Worm (Caenorhabditis elegans): ENCODE measurements around the gene sptl-1.

The sptl-1 gene

DNA sequence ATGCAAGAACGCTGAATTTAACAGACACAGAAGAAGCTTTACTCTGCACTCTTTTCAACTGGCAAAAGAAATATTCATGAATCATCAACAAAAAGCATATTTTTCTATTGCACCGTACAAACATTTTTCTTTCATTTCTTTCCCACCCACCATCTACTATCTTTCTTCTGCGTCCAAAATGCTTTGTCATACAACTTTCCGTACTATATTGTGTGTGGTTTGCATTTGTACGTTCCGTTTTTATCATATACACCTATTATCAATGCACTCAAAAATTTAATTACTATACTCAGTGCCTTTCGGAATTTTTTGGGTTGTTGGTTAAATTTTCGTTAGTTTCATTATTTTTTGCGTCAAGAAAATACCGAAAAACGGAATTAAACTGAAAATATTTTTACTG is 16.2 kb downstream of the sptl-1 start:
- TF ChIP-seq tab-1 (GFP tag; IDR thresholded peaks at IDR 0.05) (no peak), flt-1 (GFP tag; IDR thresholded peaks at IDR 0.05) (no peak), ztf-29 (GFP tag; IDR thresholded peaks at IDR 0.05) (no peak), T22C8.4 (GFP tag; IDR thresholded peaks at IDR 0.05) (no peak), klf-2 (GFP tag; conservative IDR thresholded peaks at IDR 0.05) (no peak), ztf-23 (GFP tag; IDR thresholded peaks at IDR 0.05) (no peak), ref-1 (GFP tag; conservative IDR thresholded peaks at IDR 0.05) (no peak), cog-1 (tag; optimal IDR thresholded peaks at IDR 0.05) (no peak), med-1 (GFP tag; optimal IDR thresholded peaks at IDR 0.05; ENCODE audit: insufficient read depth) (no peak)

DNA sequence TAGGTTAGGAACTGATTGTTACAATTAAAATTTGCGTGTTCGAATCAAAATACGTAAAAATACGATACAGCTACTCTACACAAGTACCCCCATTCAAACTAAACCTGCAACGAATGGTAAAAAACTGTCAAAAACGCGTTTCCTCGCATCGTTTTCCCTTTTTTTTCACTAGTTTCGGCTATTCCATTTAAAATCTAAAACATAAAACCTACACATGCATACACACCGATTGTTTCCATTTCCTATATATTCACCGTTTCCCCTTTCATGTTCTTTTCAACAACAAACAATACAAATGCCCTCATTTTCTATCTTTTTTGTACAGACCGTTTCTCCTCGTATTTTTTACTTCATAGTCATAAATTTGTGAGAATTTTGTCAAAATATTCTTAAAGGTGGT is 17.3 kb downstream of the sptl-1 start:
- no peak for TF ChIP-seq T22C8.4 (GFP tag; IDR thresholded peaks at IDR 0.05)
- no peak for TF ChIP-seq med-1 (GFP tag; optimal IDR thresholded peaks at IDR 0.05; ENCODE audit: insufficient read depth)
- no peak for TF ChIP-seq tab-1 (GFP tag; IDR thresholded peaks at IDR 0.05)
- TF ChIP-seq cog-1 (tag; optimal IDR thresholded peaks at IDR 0.05): no peak
- no peak for TF ChIP-seq ztf-23 (GFP tag; IDR thresholded peaks at IDR 0.05)
- no peak for TF ChIP-seq ref-1 (GFP tag; conservative IDR thresholded peaks at IDR 0.05)
- no peak for TF ChIP-seq klf-2 (GFP tag; conservative IDR thresholded peaks at IDR 0.05)
- TF ChIP-seq flt-1 (GFP tag; IDR thresholded peaks at IDR 0.05): no peak
- no peak for TF ChIP-seq ztf-29 (GFP tag; IDR thresholded peaks at IDR 0.05)

DNA sequence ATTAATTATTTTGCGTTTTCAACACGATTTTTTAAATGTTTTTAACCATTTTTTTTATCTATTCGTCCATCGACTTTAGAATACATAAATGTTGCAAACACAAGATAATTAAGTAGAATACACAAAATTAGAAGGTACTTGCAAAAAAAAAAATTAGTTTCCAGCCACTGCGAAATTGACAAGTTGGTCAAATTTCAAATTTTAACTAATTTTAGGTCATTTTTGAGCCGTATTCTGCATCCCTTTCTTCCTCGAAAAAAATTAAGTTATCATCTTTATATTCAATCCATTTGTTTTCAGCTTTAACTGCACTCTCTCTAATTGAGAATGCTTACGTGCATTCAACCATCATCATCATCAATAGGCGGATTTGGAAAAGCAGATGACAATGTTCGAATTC is 17.9 kb downstream of the sptl-1 start, which contains the start of gene egl-26:
TSS of gene egl-26 (plus strand) at position 301 of the 400 bp plus-strand sequence.
- TF ChIP-seq cog-1 (tag; optimal IDR thresholded peaks at IDR 0.05) (no peak), ref-1 (GFP tag; conservative IDR thresholded peaks at IDR 0.05) (no peak), klf-2 (GFP tag; conservative IDR thresholded peaks at IDR 0.05) (no peak), med-1 (GFP tag; optimal IDR thresholded peaks at IDR 0.05; ENCODE audit: insufficient read depth) (no peak), flt-1 (GFP tag; IDR thresholded peaks at IDR 0.05) (no peak), T22C8.4 (GFP tag; IDR thresholded peaks at IDR 0.05) (no peak), ztf-29 (GFP tag; IDR thresholded peaks at IDR 0.05) (no peak), ztf-23 (GFP tag; IDR thresholded peaks at IDR 0.05) (no peak), tab-1 (GFP tag; IDR thresholded peaks at IDR 0.05) (no peak)

DNA sequence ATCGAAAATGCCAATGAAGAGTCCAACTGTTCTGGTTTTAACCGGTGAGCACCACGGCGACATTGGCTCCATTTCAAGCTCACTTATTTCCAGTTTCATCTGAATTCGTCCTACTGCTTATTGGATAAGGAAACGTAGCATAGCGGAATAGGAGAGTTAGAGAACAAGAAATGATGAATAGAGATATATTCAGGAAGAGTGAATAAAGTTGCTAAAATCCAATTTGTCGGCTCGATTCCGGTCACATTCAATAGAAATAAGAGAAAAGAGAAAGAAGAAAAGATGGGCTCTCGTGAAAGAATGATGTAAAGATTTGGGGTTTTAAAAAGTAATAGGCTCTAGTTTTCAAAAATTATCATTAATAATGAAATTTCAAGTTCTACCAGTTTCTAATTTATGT is 21.9 kb downstream of the sptl-1 start:
- TF ChIP-seq ztf-23 (GFP tag; IDR thresholded peaks at IDR 0.05): no peak
- no peak for TF ChIP-seq klf-2 (GFP tag; conservative IDR thresholded peaks at IDR 0.05)
- TF ChIP-seq ref-1 (GFP tag; conservative IDR thresholded peaks at IDR 0.05): no peak
- TF ChIP-seq ztf-29 (GFP tag; IDR thresholded peaks at IDR 0.05): no peak

DNA sequence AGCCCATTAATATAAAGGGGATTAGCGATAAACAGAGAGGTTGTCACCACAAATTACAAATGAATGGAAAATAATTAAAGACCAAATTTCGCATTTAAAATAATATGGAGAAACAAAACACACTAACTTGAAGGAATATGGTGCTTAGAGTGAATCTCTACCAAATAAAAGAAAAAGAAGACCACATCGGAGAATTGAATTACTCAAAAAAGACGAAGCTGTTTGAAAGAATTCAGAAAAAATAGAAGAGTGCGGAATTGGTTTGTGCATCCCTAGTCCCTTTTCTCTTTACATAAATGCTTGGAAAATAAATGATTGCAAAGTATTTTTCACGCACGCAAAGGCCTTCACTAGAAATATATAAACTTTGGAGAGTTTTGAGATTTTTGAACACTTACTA is 22.4 kb downstream of the sptl-1 start:
- TF ChIP-seq T22C8.4 (GFP tag; IDR thresholded peaks at IDR 0.05) (no peak), klf-2 (GFP tag; conservative IDR thresholded peaks at IDR 0.05) (no peak), med-1 (GFP tag; optimal IDR thresholded peaks at IDR 0.05; ENCODE audit: insufficient read depth) (no peak), cog-1 (tag; optimal IDR thresholded peaks at IDR 0.05) (no peak), tab-1 (GFP tag; IDR thresholded peaks at IDR 0.05) (no peak), ref-1 (GFP tag; conservative IDR thresholded peaks at IDR 0.05) (no peak), ztf-23 (GFP tag; IDR thresholded peaks at IDR 0.05) (no peak), flt-1 (GFP tag; IDR thresholded peaks at IDR 0.05) (no peak), ztf-29 (GFP tag; IDR thresholded peaks at IDR 0.05) (no peak)

DNA sequence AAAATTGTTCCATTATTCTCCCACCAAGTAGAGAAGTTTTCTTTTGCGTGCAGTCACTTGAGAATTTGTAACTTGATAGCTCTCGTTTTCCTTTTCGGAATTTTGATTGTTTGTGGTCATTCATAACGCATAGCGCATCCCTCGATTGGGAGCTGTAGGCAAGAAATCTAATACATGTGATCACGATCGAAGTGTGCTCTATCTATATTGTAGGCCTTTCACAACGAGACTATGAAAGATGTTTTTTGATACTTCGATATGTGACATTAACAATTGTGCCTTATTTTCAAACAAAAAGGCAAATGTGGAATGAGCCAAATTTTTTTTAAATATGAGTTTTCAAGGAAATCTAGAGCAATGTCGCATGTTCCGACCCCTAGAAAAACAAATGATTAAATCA is 24.4 kb downstream of the sptl-1 start:
- TF ChIP-seq T22C8.4 (GFP tag; IDR thresholded peaks at IDR 0.05) (no peak), flt-1 (GFP tag; IDR thresholded peaks at IDR 0.05) (no peak), tab-1 (GFP tag; IDR thresholded peaks at IDR 0.05) (no peak), ref-1 (GFP tag; conservative IDR thresholded peaks at IDR 0.05) (no peak), ztf-29 (GFP tag; IDR thresholded peaks at IDR 0.05) (no peak), cog-1 (tag; optimal IDR thresholded peaks at IDR 0.05) (no peak), klf-2 (GFP tag; conservative IDR thresholded peaks at IDR 0.05) (no peak), ztf-23 (GFP tag; IDR thresholded peaks at IDR 0.05) (no peak), med-1 (GFP tag; optimal IDR thresholded peaks at IDR 0.05; ENCODE audit: insufficient read depth) (no peak)

DNA sequence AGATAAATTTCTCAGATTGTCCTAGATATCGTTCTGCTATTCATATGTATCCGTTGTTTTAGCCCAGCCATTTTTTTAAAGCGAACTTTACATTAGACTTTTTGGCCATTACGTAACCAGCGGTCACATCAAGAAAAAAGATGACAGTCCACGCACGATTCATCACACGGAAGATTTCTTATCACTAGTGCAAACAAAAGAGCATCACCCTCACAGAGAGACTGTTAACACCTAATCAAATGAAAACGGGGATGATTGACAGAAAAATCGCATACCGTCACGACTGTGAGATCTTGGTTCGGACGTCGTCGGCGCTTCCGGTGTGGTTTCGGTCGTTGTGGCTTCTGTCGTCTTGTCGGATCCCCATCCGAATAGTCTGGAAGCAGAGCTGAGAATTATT is 25.2 kb downstream of the sptl-1 start:
- TF ChIP-seq ref-1 (GFP tag; conservative IDR thresholded peaks at IDR 0.05) (no peak), T22C8.4 (GFP tag; IDR thresholded peaks at IDR 0.05) (no peak), cog-1 (tag; optimal IDR thresholded peaks at IDR 0.05) (no peak), ztf-29 (GFP tag; IDR thresholded peaks at IDR 0.05) (no peak), klf-2 (GFP tag; conservative IDR thresholded peaks at IDR 0.05) (no peak), ztf-23 (GFP tag; IDR thresholded peaks at IDR 0.05) (no peak), tab-1 (GFP tag; IDR thresholded peaks at IDR 0.05) (no peak), flt-1 (GFP tag; IDR thresholded peaks at IDR 0.05) (no peak), med-1 (GFP tag; optimal IDR thresholded peaks at IDR 0.05; ENCODE audit: insufficient read depth) (no peak)

DNA sequence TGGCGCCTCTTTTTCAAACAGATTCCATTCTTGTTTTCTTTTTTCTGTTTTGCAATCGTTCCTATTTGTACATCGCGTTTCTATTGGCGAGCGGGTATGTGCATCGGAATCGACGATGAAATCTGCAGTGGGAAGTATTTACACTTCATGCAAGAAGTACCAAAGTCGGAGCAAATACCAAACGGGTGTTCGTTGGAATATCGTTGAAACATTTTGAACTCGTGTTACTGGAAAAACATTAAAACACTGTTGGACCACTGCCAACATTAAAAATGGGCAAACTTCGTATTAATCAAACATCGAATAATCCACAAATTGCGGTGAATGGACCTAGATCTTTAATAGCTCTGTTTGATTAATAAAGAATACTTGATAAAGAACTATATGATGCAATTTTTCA is 27.7 kb downstream of the sptl-1 start, which contains the start of gene C23H3.9:
TSS of gene C23H3.9 (minus strand) at position 101 of the 400 bp plus-strand sequence.
- TF ChIP-seq cog-1 (tag; optimal IDR thresholded peaks at IDR 0.05): no peak
- no peak for TF ChIP-seq klf-2 (GFP tag; conservative IDR thresholded peaks at IDR 0.05)
- no peak for TF ChIP-seq T22C8.4 (GFP tag; IDR thresholded peaks at IDR 0.05)
- TF ChIP-seq ztf-23 (GFP tag; IDR thresholded peaks at IDR 0.05): no peak
- TF ChIP-seq ref-1 (GFP tag; conservative IDR thresholded peaks at IDR 0.05): no peak
- TF ChIP-seq ztf-29 (GFP tag; IDR thresholded peaks at IDR 0.05): no peak
- no peak for TF ChIP-seq med-1 (GFP tag; optimal IDR thresholded peaks at IDR 0.05; ENCODE audit: insufficient read depth)
- TF ChIP-seq tab-1 (GFP tag; IDR thresholded peaks at IDR 0.05): no peak

DNA sequence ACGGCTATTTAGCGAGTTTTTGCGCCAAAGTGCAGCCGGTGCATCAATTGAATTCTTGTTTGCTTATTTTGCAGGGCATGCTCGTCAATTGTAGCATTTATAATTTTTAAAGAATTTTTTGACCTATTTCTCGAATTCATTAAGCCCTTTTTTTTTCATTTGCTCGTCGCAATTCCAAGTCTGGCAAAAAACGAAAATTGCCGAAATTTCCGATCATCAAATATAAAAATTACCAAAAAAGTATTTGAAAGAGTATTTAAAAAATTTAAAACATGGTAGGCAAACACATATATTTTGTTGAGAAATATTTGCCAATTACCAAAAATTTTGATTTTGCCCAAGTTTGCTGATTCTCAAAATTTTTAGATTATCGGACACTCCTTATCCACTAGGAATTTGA is 32.7 kb downstream of the sptl-1 start, which contains the start of gene C50D2.6:
TSS of gene C50D2.6 (plus strand) at position 301 of the 400 bp plus-strand sequence.
- no peak for TF ChIP-seq cog-1 (tag; optimal IDR thresholded peaks at IDR 0.05)
- no peak for TF ChIP-seq tab-1 (GFP tag; IDR thresholded peaks at IDR 0.05)
- TF ChIP-seq med-1 (GFP tag; optimal IDR thresholded peaks at IDR 0.05; ENCODE audit: insufficient read depth): no peak
- no peak for TF ChIP-seq flt-1 (GFP tag; IDR thresholded peaks at IDR 0.05)
- TF ChIP-seq ztf-23 (GFP tag; IDR thresholded peaks at IDR 0.05): no peak
- no peak for TF ChIP-seq ref-1 (GFP tag; conservative IDR thresholded peaks at IDR 0.05)
- no peak for TF ChIP-seq T22C8.4 (GFP tag; IDR thresholded peaks at IDR 0.05)
- TF ChIP-seq ztf-29 (GFP tag; IDR thresholded peaks at IDR 0.05): no peak

DNA sequence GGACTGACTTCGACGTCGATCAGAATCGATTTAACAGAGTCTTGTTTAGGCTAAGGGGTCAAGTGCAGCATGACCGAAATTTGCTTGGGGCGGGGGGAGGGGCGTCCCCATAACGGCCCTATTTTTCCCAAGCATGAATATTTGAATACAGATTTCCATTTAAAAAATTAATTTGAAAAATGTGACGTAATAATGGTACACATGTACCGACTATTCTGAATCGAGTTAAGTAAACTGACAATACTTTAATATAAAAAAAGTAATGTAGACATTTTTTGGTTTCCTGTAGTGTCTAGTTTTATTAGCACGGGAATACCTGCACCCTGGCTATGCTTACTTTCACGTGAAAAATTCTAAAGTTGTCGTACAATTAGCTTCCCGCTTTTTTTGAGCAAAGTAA is 35.3 kb downstream of the sptl-1 start:
- no peak for TF ChIP-seq flt-1 (GFP tag; IDR thresholded peaks at IDR 0.05)
- TF ChIP-seq tab-1 (GFP tag; IDR thresholded peaks at IDR 0.05): no peak
- no peak for TF ChIP-seq T22C8.4 (GFP tag; IDR thresholded peaks at IDR 0.05)
- TF ChIP-seq med-1 (GFP tag; optimal IDR thresholded peaks at IDR 0.05; ENCODE audit: insufficient read depth): no peak
- TF ChIP-seq ztf-29 (GFP tag; IDR thresholded peaks at IDR 0.05): no peak
- TF ChIP-seq cog-1 (tag; optimal IDR thresholded peaks at IDR 0.05): no peak
- no peak for TF ChIP-seq ztf-23 (GFP tag; IDR thresholded peaks at IDR 0.05)

Data from whole organism, midembryonic.